Fruit fly (Drosophila melanogaster): ENCODE measurements around the gene CG17570.

DNA sequence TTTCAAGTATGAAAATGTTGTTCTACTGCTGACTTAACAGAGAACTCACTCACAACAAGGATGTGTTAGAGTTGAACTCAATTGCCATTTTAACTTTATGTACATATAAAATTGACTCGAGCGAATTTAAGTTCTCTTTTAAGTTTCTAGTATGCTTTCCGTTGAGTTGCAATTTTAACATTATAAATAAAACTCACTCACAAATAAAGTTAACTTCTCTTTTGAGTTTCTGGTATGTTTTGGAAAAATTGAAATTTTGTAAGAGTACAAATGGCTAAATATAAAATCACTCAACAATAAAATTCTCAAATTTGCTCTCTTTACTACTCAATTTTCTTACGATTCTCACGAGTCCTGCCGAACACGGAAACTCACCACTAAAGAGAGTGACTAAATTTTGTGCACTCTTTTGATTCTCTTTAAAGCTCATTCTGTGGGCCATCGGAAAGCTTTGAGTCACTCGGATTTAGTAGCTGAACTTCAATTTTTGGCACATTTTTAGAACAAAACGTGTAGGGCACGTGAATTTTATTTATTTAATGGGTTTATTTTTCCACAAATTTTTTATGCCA is 21.6 kb downstream of the CG17570 start:
- TF ChIP-seq EcR (GFP tag; optimal IDR thresholded peaks at IDR 0.05) (no peak), pan (optimal IDR thresholded peaks at IDR 0.05) (no peak), CG8478 (optimal IDR thresholded peaks at IDR 0.05) (no peak), psq (optimal IDR thresholded peaks at IDR 0.05) (no peak), Dll (optimal IDR thresholded peaks at IDR 0.05) (no peak), usp (GFP tag; optimal IDR thresholded peaks at IDR 0.05) (no peak)

Data from whole organism.